Worm (Caenorhabditis elegans) whole organism, late embryonic: ENCODE measurements around the gene cyp-33A1.
A peak's percentile ranks its signal among the peaks of the same experiment; 100 is the strongest.

Experiments used
- C08G9.2 ChIP-seq: sonication (generic microtip); optimal IDR thresholded peaks from 2 replicates; lab custom pipeline; 2016; ENCODE audit warnings: mild to moderate bottlenecking, missing genetic modification characterization, moderate library complexity, missing compliant biosample characterization
- F13H6.1 ChIP-seq: sonication (generic microtip); optimal IDR thresholded peaks from 2 replicates; lab custom pipeline; 2016; ENCODE audit warnings: missing genetic modification characterization, missing compliant biosample characterization
- K02D7.2 ChIP-seq: sonication (generic microtip); optimal IDR thresholded peaks from 2 replicates; lab custom pipeline; 2017; ENCODE audit warnings: mild to moderate bottlenecking, missing genetic modification characterization, missing compliant biosample characterization
- K09A11.1 ChIP-seq: sonication (generic microtip); optimal IDR thresholded peaks from 2 replicates; lab custom pipeline; 2017; ENCODE audit warnings: antibody characterized with exemption, mild to moderate bottlenecking, missing genetic modification characterization, missing compliant biosample characterization; ENCODE audit not compliant: insufficient read depth
- T23F11.4 ChIP-seq: fragments of 200-800 bp; sonication (Bioruptor generic); optimal IDR thresholded peaks from 2 replicates; lab custom pipeline; 2018; ENCODE audit warnings: mild to moderate bottlenecking, missing genetic modification characterization, missing compliant biosample characterization
- Y22D7AL.16 ChIP-seq: sonication (generic microtip); optimal IDR thresholded peaks from 2 replicates; lab custom pipeline; 2016; ENCODE audit warnings: missing genetic modification characterization, missing compliant biosample characterization
- ama-1 ChIP-seq: fragments of 150-350 bp; optimal IDR thresholded peaks from 2 replicates; lab custom pipeline; 2014
- ceh-14 ChIP-seq: sonication (generic microtip); optimal IDR thresholded peaks from 2 replicates; lab custom pipeline; 2016; ENCODE audit warnings: missing genotype, missing genetic modification characterization, missing compliant biosample characterization
- ceh-18 ChIP-seq: sonication (generic microtip); optimal IDR thresholded peaks from 2 replicates; lab custom pipeline; 2016; ENCODE audit warnings: missing genetic modification characterization, missing compliant biosample characterization
- ceh-19 ChIP-seq: fragments of 200-800 bp; sonication (Bioruptor generic); optimal IDR thresholded peaks from 2 replicates; lab custom pipeline; 2018; ENCODE audit warnings: mild to moderate bottlenecking, missing genetic modification characterization, missing compliant biosample characterization
- ceh-2 ChIP-seq: sonication (generic microtip); optimal IDR thresholded peaks from 2 replicates; lab custom pipeline; 2016; ENCODE audit warnings: missing genotype, missing genetic modification characterization, missing compliant biosample characterization
- ceh-22 ChIP-seq: sonication (generic microtip); optimal IDR thresholded peaks from 2 replicates; lab custom pipeline; 2017; ENCODE audit warnings: missing biosample characterization, missing genetic modification characterization
- ceh-24 ChIP-seq: sonication (generic microtip); optimal IDR thresholded peaks from 2 replicates; lab custom pipeline; 2016; ENCODE audit warnings: mild to moderate bottlenecking, missing genetic modification characterization, missing compliant biosample characterization
- ceh-34 ChIP-seq: sonication (generic microtip); optimal IDR thresholded peaks from 2 replicates; lab custom pipeline; 2016; ENCODE audit warnings: mild to moderate bottlenecking, missing genetic modification characterization, missing compliant biosample characterization
- ceh-45 ChIP-seq: fragments of 200-800 bp; sonication (Bioruptor generic); IDR thresholded peaks from 2 replicates; pipeline ENCODE4 v1.3.6; 2022; ENCODE audit warnings: missing genetic modification reagents, missing genetic modification characterization, missing compliant biosample characterization
- ceh-48 ChIP-seq: sonication (generic microtip); optimal IDR thresholded peaks from 2 replicates; lab custom pipeline; 2016; ENCODE audit warnings: missing genetic modification characterization, inconsistent platforms, missing compliant biosample characterization
- ceh-9 ChIP-seq: sonication (generic microtip); optimal IDR thresholded peaks from 2 replicates; lab custom pipeline; 2016; ENCODE audit warnings: mild to moderate bottlenecking, missing genetic modification characterization, inconsistent platforms, missing compliant biosample characterization
- che-1 ChIP-seq: sonication (generic microtip); optimal IDR thresholded peaks from 2 replicates; lab custom pipeline; 2016; ENCODE audit warnings: mild to moderate bottlenecking, missing genetic modification characterization, missing compliant biosample characterization
- dmd-4 ChIP-seq: sonication (generic microtip); optimal IDR thresholded peaks from 2 replicates; lab custom pipeline; 2016; ENCODE audit warnings: borderline replicate concordance, missing genetic modification characterization, missing compliant biosample characterization
- dve-1 ChIP-seq: sonication (generic microtip); optimal IDR thresholded peaks from 2 replicates; lab custom pipeline; 2017; ENCODE audit warnings: antibody characterized with exemption, mild to moderate bottlenecking, missing genetic modification characterization, missing compliant biosample characterization
- elt-2 ChIP-seq: sonication (generic microtip); optimal IDR thresholded peaks from 2 replicates; lab custom pipeline; 2016; ENCODE audit warnings: missing genetic modification reagents, missing genetic modification characterization, missing compliant biosample characterization
- elt-4 ChIP-seq: sonication (generic microtip); optimal IDR thresholded peaks from 2 replicates; lab custom pipeline; 2016; ENCODE audit warnings: missing genetic modification characterization, missing compliant biosample characterization
- ets-4 ChIP-seq: sonication (generic microtip); optimal IDR thresholded peaks from 2 replicates; lab custom pipeline; 2016; ENCODE audit warnings: missing genetic modification characterization, missing compliant biosample characterization
- eyg-1 ChIP-seq: sonication (generic microtip); optimal IDR thresholded peaks from 2 replicates; lab custom pipeline; 2016; ENCODE audit warnings: missing genotype, missing genetic modification characterization, missing compliant biosample characterization
- fkh-10 ChIP-seq: fragments of 150-350 bp; optimal IDR thresholded peaks from 2 replicates; lab custom pipeline; 2014; ENCODE audit warnings: missing biosample characterization, missing genetic modification reagents, missing genetic modification characterization
- fkh-6 ChIP-seq: sonication (generic microtip); optimal IDR thresholded peaks from 2 replicates; lab custom pipeline; 2016; ENCODE audit warnings: missing genetic modification characterization, missing compliant biosample characterization
- gmeb-2 ChIP-seq: sonication (generic microtip); optimal IDR thresholded peaks from 2 replicates; lab custom pipeline; 2016; ENCODE audit warnings: missing genetic modification characterization, inconsistent platforms, missing compliant biosample characterization
- hlh-13 ChIP-seq: fragments of 200-800 bp; sonication (Bioruptor generic); optimal IDR thresholded peaks from 2 replicates; lab custom pipeline; 2018; ENCODE audit warnings: mild to moderate bottlenecking, missing genetic modification characterization, missing compliant biosample characterization
- hlh-30 ChIP-seq: sonication (generic microtip); optimal IDR thresholded peaks from 2 replicates; lab custom pipeline; 2017; ENCODE audit warnings: antibody characterized with exemption, missing genetic modification characterization, missing compliant biosample characterization; ENCODE audit not compliant: insufficient read depth
- hlh-6 ChIP-seq: sonication (generic microtip); optimal IDR thresholded peaks from 2 replicates; lab custom pipeline; 2016; ENCODE audit warnings: missing genotype, missing genetic modification characterization, missing compliant biosample characterization
- hlh-8 ChIP-seq: sonication (generic microtip); optimal IDR thresholded peaks from 2 replicates; lab custom pipeline; 2016; ENCODE audit warnings: missing genotype, missing genetic modification characterization, missing compliant biosample characterization
- lim-6 ChIP-seq: sonication (generic microtip); optimal IDR thresholded peaks from 2 replicates; lab custom pipeline; 2016; ENCODE audit warnings: missing genetic modification characterization, missing compliant biosample characterization
- mec-3 ChIP-seq: sonication (generic microtip); optimal IDR thresholded peaks from 2 replicates; lab custom pipeline; 2016; ENCODE audit warnings: borderline replicate concordance, missing genetic modification characterization, missing compliant biosample characterization
- nfya-1 ChIP-seq: sonication (generic microtip); optimal IDR thresholded peaks from 2 replicates; lab custom pipeline; 2017; ENCODE audit warnings: missing genetic modification characterization, mild to moderate bottlenecking, missing compliant biosample characterization, antibody characterized with exemption, moderate library complexity
- nhr-232 ChIP-seq: sonication (generic microtip); optimal IDR thresholded peaks from 2 replicates; lab custom pipeline; 2016; ENCODE audit warnings: missing genetic modification characterization, missing compliant biosample characterization
- odd-2 ChIP-seq: sonication (generic microtip); optimal IDR thresholded peaks from 2 replicates; lab custom pipeline; 2017; ENCODE audit warnings: antibody characterized with exemption, mild to moderate bottlenecking, missing genetic modification characterization, missing compliant biosample characterization
- pat-9 ChIP-seq: fragments of 200-800 bp; sonication (Bioruptor generic); optimal IDR thresholded peaks from 2 replicates; lab custom pipeline; 2018; ENCODE audit warnings: mild to moderate bottlenecking, missing genetic modification characterization, moderate library complexity, missing compliant biosample characterization
- pha-2 ChIP-seq: sonication (generic microtip); optimal IDR thresholded peaks from 2 replicates; lab custom pipeline; 2017; ENCODE audit warnings: mild to moderate bottlenecking, missing genetic modification characterization, missing compliant biosample characterization
- pha-4 ChIP-seq: fragments of 150-350 bp; optimal IDR thresholded peaks from 2 replicates; lab custom pipeline; 2018; ENCODE audit warnings: missing biosample characterization, missing genetic modification reagents, missing genetic modification characterization
- pqm-1 ChIP-seq: sonication (generic microtip); optimal IDR thresholded peaks from 2 replicates; lab custom pipeline; 2016; ENCODE audit warnings: missing genetic modification characterization, missing compliant biosample characterization
- pros-1 ChIP-seq: fragments of 150-350 bp; optimal IDR thresholded peaks from 2 replicates; lab custom pipeline; 2014; ENCODE audit warnings: missing biosample characterization, missing genetic modification reagents, missing genetic modification characterization
- rnt-1 ChIP-seq: sonication (generic microtip); optimal IDR thresholded peaks from 2 replicates; lab custom pipeline; 2016; ENCODE audit warnings: missing genetic modification characterization, missing compliant biosample characterization
- sox-2 ChIP-seq: fragments of 200-800 bp; sonication (Bioruptor generic); IDR thresholded peaks from 2 replicates; pipeline ENCODE4 v1.3.6; 2022; ENCODE audit warnings: missing genetic modification reagents, missing genetic modification characterization, missing compliant biosample characterization
- syd-9 ChIP-seq: sonication (generic microtip); optimal IDR thresholded peaks from 2 replicates; lab custom pipeline; 2016; ENCODE audit warnings: mild to moderate bottlenecking, missing genetic modification characterization, moderate library complexity, missing compliant biosample characterization
- tbx-7 ChIP-seq: sonication (generic microtip); optimal IDR thresholded peaks from 2 replicates; lab custom pipeline; 2016; ENCODE audit warnings: missing genotype, missing genetic modification characterization, missing compliant biosample characterization
- unc-3 ChIP-seq, 2 experiments: fragments of 200-800 bp in 1 of 2; sonication (Bioruptor generic) in 1 of 2; sonication (generic microtip) in 1 of 2; conservative IDR thresholded peaks in 1 of 2; optimal IDR thresholded peaks in 1 of 2; 2 replicates each; pipeline versions ENCODE4 v1.3.6 to Lab custom; 2016 to 2022; ENCODE audit warnings: missing compliant biosample characterization in 2 of 2, missing genetic modification characterization in 2 of 2, missing genetic modification reagents in 1 of 2
- unc-55 ChIP-seq: sonication (generic microtip); optimal IDR thresholded peaks from 2 replicates; lab custom pipeline; 2017; ENCODE audit warnings: missing biosample characterization, missing genetic modification reagents, missing genetic modification characterization
- unc-86 ChIP-seq: sonication (generic microtip); optimal IDR thresholded peaks from 2 replicates; lab custom pipeline; 2016; ENCODE audit warnings: missing genetic modification characterization, missing compliant biosample characterization

cyp-33A1 gene

DNA sequence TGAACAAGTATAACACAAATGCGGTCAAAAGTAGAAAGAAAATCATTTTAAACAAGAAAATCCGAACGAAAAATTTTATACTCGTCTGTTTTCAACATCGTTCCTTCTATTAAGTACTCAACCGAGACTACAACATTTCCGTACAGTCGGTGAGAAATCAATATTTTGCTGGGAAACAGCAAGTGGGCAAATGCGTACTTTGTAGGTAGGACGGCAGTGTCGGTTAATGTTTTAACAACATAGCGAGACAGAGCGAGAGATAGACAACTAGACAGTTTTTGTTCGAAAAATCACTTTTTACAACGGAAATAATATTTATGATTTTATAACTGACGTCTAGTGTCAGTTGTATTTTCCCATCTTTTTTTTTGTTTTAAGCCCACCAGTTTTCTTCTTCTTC, at the start of gene cyp-33A1:
Gene cyp-33A1 (minus strand): TSS at position 72 of the 400 bp plus-strand sequence.
- TF ChIP-seq pat-9 (tag; lab: Kevin White, UChicago) (no peak), Y22D7AL.16 (tag; lab: Kevin White, UChicago) (no peak), hlh-6 (tag; lab: Kevin White, UChicago) (no peak), ceh-45 (GFP tag; lab: Robert Waterston, UW) (no peak), unc-86 (tag; lab: Kevin White, UChicago) (no peak), K09A11.1 (tag; lab: Kevin White, UChicago) (no peak), ceh-2 (tag; lab: Kevin White, UChicago) (no peak), hlh-30 (no peak), ceh-24 (no peak), pha-2 (tag; lab: Kevin White, UChicago) (no peak), gmeb-2 (tag; lab: Kevin White, UChicago) (no peak), odd-2 (no peak), ceh-14 (tag; lab: Kevin White, UChicago) (no peak), ceh-9 (tag; lab: Kevin White, UChicago) (no peak), mec-3 (tag; lab: Kevin White, UChicago) (no peak), sox-2 (GFP tag; lab: Robert Waterston, UW) (no peak), ceh-34 (tag; lab: Kevin White, UChicago) (no peak)

DNA sequence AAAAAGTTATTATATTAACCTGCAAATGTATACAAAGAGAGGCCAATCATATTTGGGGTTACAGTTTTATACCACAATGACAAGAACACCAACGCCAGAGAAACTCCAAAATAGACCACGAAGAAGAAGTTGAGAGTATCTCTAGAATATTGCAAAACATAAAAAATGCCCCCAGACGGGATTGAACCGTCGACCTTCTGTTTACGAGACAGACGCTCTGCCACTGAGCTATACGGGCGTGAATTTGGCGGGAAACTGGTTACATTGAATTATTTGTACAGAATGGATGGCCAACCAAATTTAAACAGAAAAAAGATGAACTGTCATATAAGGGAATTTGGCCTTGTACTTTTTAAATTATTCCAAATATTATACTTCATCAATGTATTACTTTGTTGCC, 49.2 kb upstream of the cyp-33A1 start:
- TF ChIP-seq mec-3 (tag; lab: Kevin White, UChicago), result no peak
- no peak for TF ChIP-seq unc-3 (GFP tag; conservative IDR thresholded peaks at IDR 0.05; lab: Robert Waterston, UW)
- TF ChIP-seq unc-3 (tag; optimal IDR thresholded peaks at IDR 0.05; lab: Kevin White, UChicago), result no peak
- TF ChIP-seq F13H6.1 (tag; lab: Kevin White, UChicago), result no peak
- no peak for TF ChIP-seq unc-55 (GFP tag; lab: Kevin White, UChicago)
- no peak for TF ChIP-seq hlh-13 (GFP tag; lab: Kevin White, UChicago)
- no peak for TF ChIP-seq hlh-8
- TF ChIP-seq elt-2 (tag; lab: Kevin White, UChicago), result peak; percentile 5
- no peak for TF ChIP-seq che-1
- no peak for TF ChIP-seq dmd-4 (tag; lab: Kevin White, UChicago)
- no peak for TF ChIP-seq fkh-6 (tag; lab: Kevin White, UChicago)
- TF ChIP-seq ceh-22, result no peak
- TF ChIP-seq T23F11.4 (GFP tag; lab: Kevin White, UChicago), result peak; percentile 8
- TF ChIP-seq pros-1 (tag; lab: Kevin White, UChicago), result no peak
- peak; percentile 7 for TF ChIP-seq K02D7.2
- no peak for TF ChIP-seq hlh-6 (tag; lab: Kevin White, UChicago)
- no peak for TF ChIP-seq nhr-232 (tag; lab: Kevin White, UChicago)
- no peak for TF ChIP-seq ama-1 (lab: Kevin White, UChicago)
- TF ChIP-seq elt-4 (tag; lab: Kevin White, UChicago), result no peak
- TF ChIP-seq rnt-1 (tag; lab: Kevin White, UChicago), result no peak
- no peak for TF ChIP-seq ets-4 (tag; lab: Kevin White, UChicago)
- peak; percentile 15 for TF ChIP-seq dve-1 (tag; lab: Kevin White, UChicago)
- TF ChIP-seq pqm-1 (tag; lab: Kevin White, UChicago), result no peak
- no peak for TF ChIP-seq pat-9 (tag; lab: Kevin White, UChicago)
- TF ChIP-seq fkh-10 (GFP tag; lab: Kevin White, UChicago), result no peak
- TF ChIP-seq hlh-30, result no peak
- TF ChIP-seq ceh-34 (tag; lab: Kevin White, UChicago), result no peak
- no peak for TF ChIP-seq pha-4 (tag; lab: Kevin White, UChicago)
- TF ChIP-seq eyg-1 (tag; lab: Kevin White, UChicago), result no peak
- no peak for TF ChIP-seq ceh-19 (GFP tag; lab: Kevin White, UChicago)
- TF ChIP-seq ceh-45 (GFP tag; lab: Robert Waterston, UW), result no peak
- TF ChIP-seq ceh-48 (tag; lab: Kevin White, UChicago), result no peak
- TF ChIP-seq lim-6 (tag; lab: Kevin White, UChicago), result no peak
- no peak for TF ChIP-seq gmeb-2 (tag; lab: Kevin White, UChicago)
- TF ChIP-seq syd-9 (tag; lab: Kevin White, UChicago), result no peak
- TF ChIP-seq ceh-9 (tag; lab: Kevin White, UChicago), result no peak
- peak; percentile 3 for TF ChIP-seq nfya-1
- TF ChIP-seq tbx-7 (tag; lab: Kevin White, UChicago), result no peak
- no peak for TF ChIP-seq ceh-18 (tag; lab: Kevin White, UChicago)
- no peak for TF ChIP-seq C08G9.2 (tag; lab: Kevin White, UChicago)
